Worm (Caenorhabditis elegans) whole organism, young adult: ENCODE measurements around the gene gbb-2.

Experiments used
- ama-1 ChIP-seq, 3 experiments: fragments of 150-350 bp in 1 of 3; sonication (generic microtip) in 2 of 3; optimal IDR thresholded peaks; 2 replicates each; lab custom pipeline; 2014 to 2018; ENCODE audit warnings: missing biosample characterization in 2 of 3, missing genetic modification characterization in 2 of 3, missing genetic modification reagents in 2 of 3
- aptf-3 ChIP-seq: fragments of 200-800 bp; sonication (Bioruptor generic); IDR thresholded peaks from 2 replicates; pipeline ENCODE4 v1.3.6; 2022; ENCODE audit warnings: missing genetic modification characterization, missing compliant biosample characterization
- attf-3 ChIP-seq: fragments of 200-800 bp; sonication (Bioruptor generic); conservative IDR thresholded peaks from 2 replicates; pipeline ENCODE4 v1.3.6; 2022; ENCODE audit warnings: missing genetic modification reagents, missing genetic modification characterization, missing compliant biosample characterization
- ceh-40 ChIP-seq: fragments of 200-800 bp; sonication (Bioruptor generic); IDR thresholded peaks from 2 replicates; pipeline ENCODE4 v1.3.6; 2022; ENCODE audit warnings: missing genetic modification characterization, missing compliant biosample characterization
- ztf-25 ChIP-seq: fragments of 200-800 bp; sonication (Bioruptor generic); IDR thresholded peaks from 2 replicates; pipeline ENCODE4 v1.3.6; 2022; ENCODE audit warnings: missing genetic modification reagents, missing genetic modification characterization, missing compliant biosample characterization
- ztf-26 ChIP-seq: sonication (generic microtip); optimal IDR thresholded peaks from 2 replicates; lab custom pipeline; 2017; ENCODE audit warnings: missing genetic modification characterization, missing compliant biosample characterization

ce11 chrIV:4448343-4448742 lies 58.2 kb downstream of the gbb-2 start:
- no peak for TF ChIP-seq ama-1 (optimal IDR thresholded peaks at IDR 0.05; lab: Kevin White, UChicago)
- no peak for TF ChIP-seq ama-1 (GFP tag; optimal IDR thresholded peaks at IDR 0.05; lab: Kevin White, UChicago)
- no peak for TF ChIP-seq aptf-3 (GFP tag; lab: Robert Waterston, UW)
- TF ChIP-seq ztf-26 (tag; lab: Kevin White, UChicago) = no peak
- TF ChIP-seq ztf-25 (GFP tag; lab: Robert Waterston, UW) = no peak
- TF ChIP-seq attf-3 (GFP tag; lab: Robert Waterston, UW) = no peak
- TF ChIP-seq ceh-40 (GFP tag; lab: Robert Waterston, UW) = no peak
